Worm (Caenorhabditis elegans) whole organism, L2 larva: Measurements from ENCODE around the gene F49H6.12.

Experiments used
- C34F6.9 ChIP-seq: fragments of 150-350 bp; optimal IDR thresholded peaks from 2 replicates; lab custom pipeline; 2014; ENCODE audit warnings: missing biosample characterization, missing genetic modification characterization
- F13H6.1 ChIP-seq: sonication (generic microtip); optimal IDR thresholded peaks from 2 replicates; lab custom pipeline; 2016; ENCODE audit warnings: missing genetic modification characterization, missing compliant biosample characterization
- Y55F3AM.14 ChIP-seq: fragments of 200-800 bp; sonication (Bioruptor generic); optimal IDR thresholded peaks from 2 replicates; lab custom pipeline; 2018; ENCODE audit warnings: mild to moderate bottlenecking, missing genetic modification characterization, missing compliant biosample characterization
- ZK546.5 ChIP-seq: sonication (generic microtip); optimal IDR thresholded peaks from 2 replicates; lab custom pipeline; 2017; ENCODE audit warnings: missing biosample characterization, missing genetic modification characterization
- ama-1 ChIP-seq: fragments of 150-350 bp; optimal IDR thresholded peaks from 2 replicates; lab custom pipeline; 2018; ENCODE audit warnings: inconsistent platforms
- ceh-16 ChIP-seq: fragments of 150-350 bp; optimal IDR thresholded peaks from 2 replicates; lab custom pipeline; 2014; ENCODE audit warnings: missing biosample characterization, missing genetic modification characterization
- ceh-82 ChIP-seq: fragments of 150-350 bp; optimal IDR thresholded peaks from 2 replicates; lab custom pipeline; 2014; ENCODE audit warnings: missing biosample characterization, missing genetic modification characterization
- crh-2 ChIP-seq: sonication (generic microtip); optimal IDR thresholded peaks from 2 replicates; lab custom pipeline; 2017; ENCODE audit warnings: missing biosample characterization, missing genetic modification characterization
- dmd-4 ChIP-seq: sonication (generic microtip); optimal IDR thresholded peaks from 2 replicates; lab custom pipeline; 2017; ENCODE audit warnings: missing biosample characterization, missing genetic modification characterization
- egl-27 ChIP-seq: sonication (generic microtip); optimal IDR thresholded peaks from 3 replicates; lab custom pipeline; 2017; ENCODE audit warnings: missing biosample characterization, missing genetic modification reagents, missing genetic modification characterization
- gmeb-1 ChIP-seq: fragments of 150-350 bp; optimal IDR thresholded peaks from 2 replicates; lab custom pipeline; 2014; ENCODE audit warnings: missing biosample characterization, missing genetic modification characterization
- lin-11 ChIP-seq: fragments of 150-350 bp; sonication (generic microtip); optimal IDR thresholded peaks from 2 replicates; lab custom pipeline; 2014; ENCODE audit warnings: missing biosample characterization, missing genetic modification characterization, inconsistent platforms, mixed read lengths
- lin-13 ChIP-seq: fragments of 150-350 bp; optimal IDR thresholded peaks from 2 replicates; lab custom pipeline; 2014; ENCODE audit warnings: missing biosample characterization, missing genetic modification reagents, missing genetic modification characterization
- lin-39 ChIP-seq: fragments of 150-350 bp; optimal IDR thresholded peaks from 2 replicates; lab custom pipeline; 2014; ENCODE audit warnings: missing biosample characterization, missing genetic modification reagents, missing genetic modification characterization
- mab-5 ChIP-seq: fragments of 150-350 bp; optimal IDR thresholded peaks from 2 replicates; lab custom pipeline; 2014; ENCODE audit warnings: missing biosample characterization, missing genetic modification characterization
- mdl-1 ChIP-seq, 2 experiments: fragments of 150-350 bp in 1 of 2; sonication (generic microtip) in 1 of 2; optimal IDR thresholded peaks; 2 replicates each; lab custom pipeline; 2017; ENCODE audit warnings: missing biosample characterization in 2 of 2, missing genetic modification characterization in 2 of 2
- nhr-10 ChIP-seq: sonication (generic microtip); optimal IDR thresholded peaks from 2 replicates; lab custom pipeline; 2017; ENCODE audit warnings: missing biosample characterization, missing genetic modification characterization
- nhr-11 ChIP-seq: fragments of 150-350 bp; optimal IDR thresholded peaks from 2 replicates; lab custom pipeline; 2014; ENCODE audit warnings: missing biosample characterization, missing genetic modification characterization
- nhr-12 ChIP-seq: fragments of 150-350 bp; optimal IDR thresholded peaks from 2 replicates; lab custom pipeline; 2014; ENCODE audit warnings: missing biosample characterization, missing genetic modification characterization
- nhr-129 ChIP-seq: fragments of 150-350 bp; optimal IDR thresholded peaks from 2 replicates; lab custom pipeline; 2014; ENCODE audit warnings: missing biosample characterization, missing genetic modification characterization
- nhr-21 ChIP-seq: fragments of 150-350 bp; optimal IDR thresholded peaks from 2 replicates; lab custom pipeline; 2014; ENCODE audit warnings: missing biosample characterization, missing genetic modification characterization
- nhr-23 ChIP-seq: fragments of 150-350 bp; optimal IDR thresholded peaks from 2 replicates; lab custom pipeline; 2014; ENCODE audit warnings: missing biosample characterization, missing genetic modification reagents, missing genetic modification characterization
- nhr-237 ChIP-seq: fragments of 150-350 bp; optimal IDR thresholded peaks from 2 replicates; lab custom pipeline; 2014; ENCODE audit warnings: missing biosample characterization, missing genetic modification characterization
- nhr-6 ChIP-seq: fragments of 150-350 bp; optimal IDR thresholded peaks from 2 replicates; lab custom pipeline; 2014; ENCODE audit warnings: missing biosample characterization, missing genetic modification characterization
- nhr-77 ChIP-seq: fragments of 150-350 bp; optimal IDR thresholded peaks from 2 replicates; lab custom pipeline; 2014; ENCODE audit warnings: missing biosample characterization, missing genetic modification characterization
- sem-4 ChIP-seq: fragments of 150-350 bp; optimal IDR thresholded peaks from 2 replicates; lab custom pipeline; 2014; ENCODE audit warnings: missing biosample characterization, missing genetic modification reagents, missing genetic modification characterization
- skn-1 ChIP-seq: sonication (generic microtip); optimal IDR thresholded peaks from 2 replicates; lab custom pipeline; 2017; ENCODE audit warnings: missing biosample characterization, missing genetic modification characterization
- sma-9 ChIP-seq, 2 experiments: fragments of 150-350 bp in 1 of 2; sonication (generic microtip) in 1 of 2; optimal IDR thresholded peaks; 2 replicates each; lab custom pipeline; 2014 to 2016; ENCODE audit warnings: missing genetic modification characterization in 2 of 2, mild to moderate bottlenecking in 1 of 2, missing biosample characterization in 1 of 2, missing compliant biosample characterization in 1 of 2, missing genetic modification reagents in 1 of 2, moderate library complexity in 1 of 2
- snpc-4 ChIP-seq: fragments of 150-350 bp; optimal IDR thresholded peaks from 2 replicates; lab custom pipeline; 2014; ENCODE audit warnings: missing biosample characterization, missing genetic modification characterization
- unc-39 ChIP-seq: fragments of 150-350 bp; optimal IDR thresholded peaks from 2 replicates; lab custom pipeline; 2014; ENCODE audit warnings: missing biosample characterization, missing genetic modification characterization
- unc-55 ChIP-seq: fragments of 150-350 bp; sonication (generic microtip); optimal IDR thresholded peaks from 3 replicates; lab custom pipeline; 2014; ENCODE audit warnings: missing biosample characterization, missing genetic modification reagents, missing genetic modification characterization
- unc-62 ChIP-seq: fragments of 150-350 bp; optimal IDR thresholded peaks from 2 replicates; lab custom pipeline; 2014; ENCODE audit warnings: missing biosample characterization, missing genetic modification reagents, missing genetic modification characterization
- zag-1 ChIP-seq: fragments of 150-350 bp; optimal IDR thresholded peaks from 2 replicates; lab custom pipeline; 2014; ENCODE audit warnings: missing biosample characterization, missing genetic modification characterization
- ztf-1 ChIP-seq: fragments of 200-800 bp; sonication (Bioruptor generic); conservative IDR thresholded peaks from 2 replicates; pipeline ENCODE4 v1.3.6; 2022; ENCODE audit warnings: missing genetic modification characterization, missing compliant biosample characterization
- ztf-11 ChIP-seq: sonication (generic microtip); optimal IDR thresholded peaks from 2 replicates; lab custom pipeline; 2017; ENCODE audit warnings: missing biosample characterization, missing genetic modification characterization
- ztf-4 ChIP-seq: fragments of 150-350 bp; optimal IDR thresholded peaks from 2 replicates; lab custom pipeline; 2014; ENCODE audit warnings: missing biosample characterization, missing genetic modification characterization

Gene F49H6.12

DNA sequence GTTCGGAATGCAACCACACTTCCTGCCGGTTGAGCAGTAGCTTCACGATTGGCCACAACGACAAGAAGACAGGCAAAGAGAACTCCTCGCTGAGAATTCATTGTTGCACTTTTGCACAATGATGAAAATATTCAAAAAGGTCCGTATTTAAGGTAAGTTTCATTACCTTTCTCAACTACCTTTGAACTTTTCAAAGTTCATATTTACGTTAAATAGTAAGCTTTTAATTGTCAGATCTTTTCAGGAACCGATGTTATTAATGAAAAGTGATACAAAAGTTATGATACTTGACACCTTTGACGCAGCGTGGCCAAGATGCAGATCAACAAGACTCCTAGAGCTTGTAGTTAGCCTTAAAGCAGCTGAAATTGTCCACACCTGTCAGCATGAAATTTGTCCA, at the start of gene F49H6.12:
TSS of gene F49H6.12 (minus strand) at position 101 of the 400 bp plus-strand sequence.
- TF ChIP-seq skn-1 (tag; lab: Kevin White, UChicago), result no peak
- TF ChIP-seq ztf-4 (tag; lab: Kevin White, UChicago), result no peak
- TF ChIP-seq mdl-1 (tag; optimal IDR thresholded peaks at IDR 0.05; lab: Kevin White, UChicago), result no peak
- no peak for TF ChIP-seq nhr-21 (tag; lab: Kevin White, UChicago)
- TF ChIP-seq nhr-10 (tag; lab: Kevin White, UChicago), result no peak
- no peak for TF ChIP-seq nhr-23 (tag; lab: Kevin White, UChicago)
- TF ChIP-seq snpc-4, result no peak
- no peak for TF ChIP-seq lin-39 (tag; lab: Kevin White, UChicago)

DNA sequence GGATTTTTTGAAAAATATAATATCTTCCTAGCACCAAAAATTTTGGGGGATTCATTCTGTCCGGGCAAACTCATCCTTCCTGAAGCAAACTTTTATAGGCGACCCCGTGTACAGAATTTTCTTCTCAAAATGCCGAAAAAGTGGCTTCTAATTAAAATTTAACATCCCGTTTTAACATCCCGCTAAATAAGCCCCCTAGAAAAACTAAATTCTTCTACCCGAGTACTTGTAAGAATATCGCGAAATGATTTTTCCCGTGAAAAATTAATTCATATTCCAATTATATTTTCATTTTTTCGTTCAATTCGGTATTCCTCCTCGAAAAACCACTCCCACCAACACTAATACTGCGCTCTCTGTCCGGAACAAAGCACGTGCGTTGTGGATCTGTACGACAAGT, 47.6 kb upstream of the F49H6.12 start, which contains the start of gene T05E12.8:
TSS of gene T05E12.8 (plus strand) at position 301 of the 400 bp plus-strand sequence.
- TF ChIP-seq ztf-11 (tag; lab: Kevin White, UChicago), result no peak
- TF ChIP-seq ama-1 (lab: Kevin White, UChicago), result no peak
- TF ChIP-seq nhr-12 (tag; lab: Kevin White, UChicago), result no peak
- TF ChIP-seq nhr-11, result no peak
- TF ChIP-seq sem-4 (tag; lab: Kevin White, UChicago), result no peak
- no peak for TF ChIP-seq ZK546.5 (tag; lab: Kevin White, UChicago)
- no peak for TF ChIP-seq zag-1 (tag; lab: Kevin White, UChicago)
- no peak for TF ChIP-seq F13H6.1
- no peak for TF ChIP-seq nhr-129
- TF ChIP-seq unc-62 (GFP tag; lab: Kevin White, UChicago), result no peak
- TF ChIP-seq Y55F3AM.14, result no peak
- TF ChIP-seq sma-9 (GFP tag; optimal IDR thresholded peaks at IDR 0.05; lab: Kevin White, UChicago), result no peak
- no peak for TF ChIP-seq sma-9 (tag; optimal IDR thresholded peaks at IDR 0.05; lab: Kevin White, UChicago)
- no peak for TF ChIP-seq gmeb-1 (tag; lab: Kevin White, UChicago)
- TF ChIP-seq snpc-4, result no peak
- TF ChIP-seq lin-39 (tag; lab: Kevin White, UChicago), result no peak
- no peak for TF ChIP-seq egl-27
- TF ChIP-seq dmd-4 (tag; lab: Kevin White, UChicago), result no peak

DNA sequence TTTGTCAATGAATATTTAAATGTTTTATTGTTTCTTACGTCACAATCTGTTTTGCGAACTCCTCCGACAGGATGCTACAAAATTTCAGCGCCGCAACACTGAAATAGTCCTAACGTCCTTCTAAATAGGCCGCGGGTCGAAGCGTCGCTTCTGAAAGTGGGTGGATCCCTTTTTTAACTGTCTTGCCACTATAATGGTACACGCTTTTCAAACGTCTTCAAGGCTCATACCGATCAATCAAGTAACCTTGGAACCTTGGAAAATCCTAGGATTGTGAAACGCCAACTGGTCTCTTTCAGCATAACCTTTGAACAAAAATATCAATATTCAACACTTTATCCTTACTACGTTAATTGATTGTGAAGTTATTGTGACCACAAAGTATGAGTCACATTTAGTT, 45.4 kb upstream of the F49H6.12 start:
- TF ChIP-seq lin-11 (tag; lab: Kevin White, UChicago), result no peak
- TF ChIP-seq egl-27, result no peak
- TF ChIP-seq C34F6.9 (tag; lab: Kevin White, UChicago), result no peak
- no peak for TF ChIP-seq lin-13 (GFP tag; lab: Kevin White, UChicago)
- TF ChIP-seq nhr-10 (tag; lab: Kevin White, UChicago), result no peak
- no peak for TF ChIP-seq snpc-4
- TF ChIP-seq nhr-11, result no peak
- TF ChIP-seq dmd-4 (tag; lab: Kevin White, UChicago), result no peak
- TF ChIP-seq F13H6.1, result no peak
- no peak for TF ChIP-seq crh-2 (tag; lab: Kevin White, UChicago)
- no peak for TF ChIP-seq ztf-1
- TF ChIP-seq skn-1 (tag; lab: Kevin White, UChicago), result no peak
- no peak for TF ChIP-seq sem-4 (tag; lab: Kevin White, UChicago)
- no peak for TF ChIP-seq ceh-16 (tag; lab: Kevin White, UChicago)
- TF ChIP-seq nhr-77, result no peak
- TF ChIP-seq ztf-11 (tag; lab: Kevin White, UChicago), result no peak
- no peak for TF ChIP-seq unc-39 (tag; lab: Kevin White, UChicago)
- TF ChIP-seq unc-55 (GFP tag; lab: Kevin White, UChicago), result no peak
- TF ChIP-seq ceh-82, result no peak
- TF ChIP-seq ztf-4 (tag; lab: Kevin White, UChicago), result no peak

DNA sequence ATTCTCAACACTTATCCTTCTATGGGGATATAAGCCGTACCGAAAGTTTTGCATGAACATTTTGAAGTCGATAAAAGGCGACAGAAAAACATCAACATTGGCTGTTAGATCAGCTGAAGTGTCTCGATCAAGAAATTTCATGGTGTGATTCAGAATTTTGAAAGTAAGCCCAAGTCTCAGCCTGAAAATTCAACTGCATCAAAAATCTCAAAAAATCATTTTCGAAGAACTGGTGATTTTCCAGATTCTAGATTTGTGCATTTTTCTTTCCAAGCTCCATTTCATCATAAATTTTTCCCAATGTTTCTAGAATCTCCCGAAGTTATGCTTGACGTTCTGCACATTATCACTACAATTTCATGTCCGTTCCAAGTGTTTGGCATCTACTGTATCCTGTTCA, 43.4 kb upstream of the F49H6.12 start, which contains the start of gene srh-255:
TSS of gene srh-255 (plus strand) at position 301 of the 400 bp plus-strand sequence.
- no peak for TF ChIP-seq nhr-237 (tag; lab: Kevin White, UChicago)

DNA sequence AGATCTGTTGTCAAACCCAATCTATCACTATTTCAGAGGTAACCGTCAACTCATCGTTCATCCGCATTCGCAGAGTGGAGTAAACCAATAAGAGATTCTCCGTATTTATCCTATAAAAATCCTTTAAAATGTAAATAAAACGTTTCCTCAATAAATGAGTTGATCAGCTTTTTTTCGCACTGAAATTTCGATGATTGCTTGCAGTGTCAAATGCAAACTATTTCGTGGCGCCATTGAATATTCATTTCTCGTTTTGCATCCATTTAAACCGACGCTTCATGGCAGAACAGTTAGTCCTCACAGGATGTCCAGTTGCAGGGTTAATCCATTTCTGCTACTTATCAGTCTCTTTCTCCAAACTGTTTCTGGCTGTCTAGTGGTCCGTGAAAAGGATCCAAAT, 40.3 kb upstream of the F49H6.12 start, which contains the start of gene F28B1.9:
TSS of gene F28B1.9 (plus strand) at position 301 of the 400 bp plus-strand sequence.
- TF ChIP-seq lin-13 (GFP tag; lab: Kevin White, UChicago), result no peak
- TF ChIP-seq nhr-77, result no peak
- no peak for TF ChIP-seq ztf-1
- TF ChIP-seq mab-5, result no peak
- no peak for TF ChIP-seq nhr-6 (tag; lab: Kevin White, UChicago)
- TF ChIP-seq nhr-129, result no peak
- no peak for TF ChIP-seq crh-2 (tag; lab: Kevin White, UChicago)
- TF ChIP-seq sem-4 (tag; lab: Kevin White, UChicago), result no peak
- no peak for TF ChIP-seq nhr-11
